Fruit fly (Drosophila melanogaster) whole organism, prepupa: Measurements from ENCODE around the gene ND-23.

ENCODE experiments used
- CG10631 ChIP-seq: fragments of 200-800 bp; sonication (Bioruptor generic); optimal IDR thresholded peaks from 2 replicates; lab custom pipeline; 2016; ENCODE audit warnings: missing biosample characterization, missing genetic modification characterization
- CG11294 ChIP-seq: fragments of 200-800 bp; sonication (Bioruptor generic); IDR thresholded peaks from 2 replicates; pipeline ENCODE4 v1.3.6; 2022; ENCODE audit warnings: missing biosample characterization, missing genetic modification characterization
- CG11762 ChIP-seq: fragments of 200-800 bp; sonication (Bioruptor generic); optimal IDR thresholded peaks from 3 replicates; lab custom pipeline; 2016; ENCODE audit warnings: missing biosample characterization, missing genetic modification characterization; ENCODE audit not compliant: insufficient read depth
- CG11902 ChIP-seq: fragments of 200-800 bp; sonication (Bioruptor generic); optimal IDR thresholded peaks from 3 replicates; lab custom pipeline; 2016; ENCODE audit warnings: missing biosample characterization, missing genetic modification characterization
- CG15336 ChIP-seq: fragments of 200-800 bp; sonication (Bioruptor generic); IDR thresholded peaks from 2 replicates; pipeline ENCODE4 v1.3.6; 2022; ENCODE audit warnings: missing biosample characterization, missing genetic modification characterization
- CG1621 ChIP-seq: fragments of 200-800 bp; sonication (Bioruptor generic); optimal IDR thresholded peaks from 3 replicates; lab custom pipeline; 2018; ENCODE audit warnings: missing biosample characterization, mild to moderate bottlenecking, missing genetic modification characterization
- CG16779 ChIP-seq: fragments of 200-800 bp; sonication (Bioruptor generic); optimal IDR thresholded peaks from 3 replicates; lab custom pipeline; 2017; ENCODE audit warnings: missing biosample characterization, mild to moderate bottlenecking, missing genetic modification characterization
- CG3032 ChIP-seq: fragments of 200-800 bp; optimal IDR thresholded peaks from 2 replicates; lab custom pipeline; 2019; ENCODE audit warnings: missing biosample characterization, mild to moderate bottlenecking, missing genetic modification characterization, moderate library complexity
- CG31627 ChIP-seq: fragments of 200-800 bp; sonication (Bioruptor generic); optimal IDR thresholded peaks from 3 replicates; lab custom pipeline; 2016; ENCODE audit warnings: missing biosample characterization, missing genetic modification characterization
- CG32006 ChIP-seq: fragments of 200-800 bp; sonication (Bioruptor generic); optimal IDR thresholded peaks from 3 replicates; lab custom pipeline; 2017; ENCODE audit warnings: missing biosample characterization, mild to moderate bottlenecking, missing genetic modification characterization
- CG34406 ChIP-seq: fragments of 200-800 bp; sonication (Bioruptor generic); optimal IDR thresholded peaks from 3 replicates; lab custom pipeline; 2016; ENCODE audit warnings: missing biosample characterization, missing genetic modification characterization
- CG3919 ChIP-seq: fragments of 200-800 bp; sonication (Bioruptor generic); optimal IDR thresholded peaks from 3 replicates; lab custom pipeline; 2016; ENCODE audit warnings: missing biosample characterization, missing genetic modification characterization
- CG4318 ChIP-seq: fragments of 200-800 bp; sonication (Bioruptor generic); optimal IDR thresholded peaks from 3 replicates; lab custom pipeline; 2017; ENCODE audit warnings: missing biosample characterization, mild to moderate bottlenecking, missing genetic modification characterization
- CG6163 ChIP-seq: fragments of 200-800 bp; sonication (Bioruptor generic); IDR thresholded peaks from 3 replicates; pipeline ENCODE4 v1.3.6; 2022; ENCODE audit warnings: missing biosample characterization, missing genetic modification characterization
- CG6276 ChIP-seq: fragments of 200-800 bp; sonication (Bioruptor generic); optimal IDR thresholded peaks from 2 replicates; lab custom pipeline; 2017; ENCODE audit warnings: missing biosample characterization, mild to moderate bottlenecking, missing genetic modification characterization
- CG6792 ChIP-seq: fragments of 200-800 bp; sonication (Bioruptor generic); optimal IDR thresholded peaks from 3 replicates; lab custom pipeline; 2016; ENCODE audit warnings: missing biosample characterization, missing genetic modification characterization
- CG6808 ChIP-seq: fragments of 200-800 bp; sonication (Bioruptor generic); optimal IDR thresholded peaks from 3 replicates; lab custom pipeline; 2017; ENCODE audit warnings: missing biosample characterization, missing genetic modification characterization, mild to moderate bottlenecking, moderate library complexity, missing genetic modification reagents
- CG6854 ChIP-seq: fragments of 200-800 bp; sonication (Bioruptor generic); optimal IDR thresholded peaks from 2 replicates; lab custom pipeline; 2017; ENCODE audit warnings: missing biosample characterization, mild to moderate bottlenecking, missing genetic modification characterization
- CG7368 ChIP-seq: fragments of 200-800 bp; sonication (Bioruptor generic); optimal IDR thresholded peaks from 3 replicates; lab custom pipeline; 2016; ENCODE audit warnings: missing biosample characterization, missing genetic modification characterization
- CG8119 ChIP-seq: fragments of 200-800 bp; sonication (Bioruptor generic); IDR thresholded peaks from 3 replicates; pipeline ENCODE4 v1.3.6; 2022; ENCODE audit warnings: missing biosample characterization, missing genetic modification characterization
- CG8319 ChIP-seq: fragments of 200-800 bp; sonication (Bioruptor generic); optimal IDR thresholded peaks from 3 replicates; lab custom pipeline; 2016; ENCODE audit warnings: missing biosample characterization, missing genetic modification characterization
- CG8632 ChIP-seq: fragments of 200-800 bp; sonication (Bioruptor generic); optimal IDR thresholded peaks from 3 replicates; lab custom pipeline; 2016; ENCODE audit warnings: missing biosample characterization, missing genetic modification characterization
- Eip75B ChIP-seq: fragments of 200-800 bp; sonication (Bioruptor generic); optimal IDR thresholded peaks from 3 replicates; lab custom pipeline; 2016; ENCODE audit warnings: missing biosample characterization, missing genetic modification characterization
- Eip78C ChIP-seq: fragments of 200-800 bp; sonication (Bioruptor generic); peaks from one replicate; lab custom pipeline; 2016; ENCODE audit warnings: missing biosample characterization, missing genetic modification characterization
- Eip93F ChIP-seq: fragments of 200-800 bp; sonication (Bioruptor generic); optimal IDR thresholded peaks from 2 replicates; lab custom pipeline; 2016; ENCODE audit warnings: missing biosample characterization, mild to moderate bottlenecking, missing genetic modification characterization
- Ets96B ChIP-seq: fragments of 200-800 bp; optimal IDR thresholded peaks from 2 replicates; lab custom pipeline; 2019; ENCODE audit warnings: missing biosample characterization, mild to moderate bottlenecking, missing genetic modification characterization, moderate library complexity
- Gug ChIP-seq: fragments of 200-800 bp; sonication (Bioruptor generic); IDR thresholded peaks from 2 replicates; pipeline ENCODE4 v1.3.6; 2022; ENCODE audit warnings: missing biosample characterization, missing genetic modification characterization
- Hr38 ChIP-seq: sonication (Bioruptor generic); optimal IDR thresholded peaks from 2 replicates; lab custom pipeline; 2016; ENCODE audit warnings: missing biosample characterization, missing genetic modification characterization
- Hr39 ChIP-seq: fragments of 200-800 bp; sonication (Bioruptor generic); optimal IDR thresholded peaks from 2 replicates; lab custom pipeline; 2016; ENCODE audit warnings: missing biosample characterization, missing genetic modification characterization
- Hr4 ChIP-seq: fragments of 200-800 bp; sonication (Bioruptor generic); optimal IDR thresholded peaks from 3 replicates; lab custom pipeline; 2016; ENCODE audit warnings: missing biosample characterization, missing genetic modification characterization
- OdsH ChIP-seq: fragments of 200-800 bp; sonication (Bioruptor generic); optimal IDR thresholded peaks from 3 replicates; lab custom pipeline; 2016; ENCODE audit warnings: missing biosample characterization, missing genetic modification characterization
- Smox ChIP-seq: fragments of 200-800 bp; sonication (Bioruptor generic); optimal IDR thresholded peaks from 3 replicates; lab custom pipeline; 2016; ENCODE audit warnings: missing biosample characterization, missing genetic modification characterization
- Sox102F ChIP-seq: fragments of 200-800 bp; sonication (Bioruptor generic); optimal IDR thresholded peaks from 2 replicates; lab custom pipeline; 2016; ENCODE audit warnings: missing biosample characterization, mild to moderate bottlenecking, missing genetic modification characterization
- Sox15 ChIP-seq: fragments of 200-800 bp; sonication (Bioruptor generic); optimal IDR thresholded peaks from 3 replicates; lab custom pipeline; 2016; ENCODE audit warnings: missing biosample characterization, missing genetic modification characterization
- achi ChIP-seq: fragments of 200-800 bp; sonication (Bioruptor generic); optimal IDR thresholded peaks from 3 replicates; lab custom pipeline; 2016; ENCODE audit warnings: missing biosample characterization, missing genetic modification characterization
- acj6 ChIP-seq: fragments of 200-800 bp; sonication (Bioruptor generic); optimal IDR thresholded peaks from 3 replicates; lab custom pipeline; 2016; ENCODE audit warnings: missing biosample characterization, missing genetic modification characterization
- cyc ChIP-seq: fragments of 200-800 bp; sonication (Bioruptor generic); optimal IDR thresholded peaks from 3 replicates; lab custom pipeline; 2016; ENCODE audit warnings: missing biosample characterization, missing genetic modification characterization
- dac ChIP-seq: fragments of 200-800 bp; sonication (Bioruptor generic); optimal IDR thresholded peaks from 2 replicates; lab custom pipeline; 2017; ENCODE audit warnings: missing biosample characterization, mild to moderate bottlenecking, missing genetic modification characterization
- dsx ChIP-seq: fragments of 200-800 bp; optimal IDR thresholded peaks from 3 replicates; lab custom pipeline; 2019; ENCODE audit warnings: missing biosample characterization, mild to moderate bottlenecking, missing genetic modification characterization, moderate library complexity; ENCODE audit not compliant: poor library complexity, severe bottlenecking
- eg ChIP-seq: fragments of 200-800 bp; sonication (Bioruptor generic); IDR thresholded peaks from 3 replicates; pipeline ENCODE4 v1.3.6; 2022; ENCODE audit warnings: missing biosample characterization, missing genetic modification characterization
- esn ChIP-seq: fragments of 200-800 bp; sonication (Bioruptor generic); optimal IDR thresholded peaks from 2 replicates; lab custom pipeline; 2016; ENCODE audit warnings: missing biosample characterization, mild to moderate bottlenecking, missing genetic modification characterization, moderate library complexity
- fd59A ChIP-seq: fragments of 200-800 bp; sonication (Bioruptor generic); optimal IDR thresholded peaks from 2 replicates; lab custom pipeline; 2017; ENCODE audit warnings: missing biosample characterization, mild to moderate bottlenecking, missing genetic modification characterization, missing genetic modification reagents
- fkh ChIP-seq: fragments of 200-800 bp; sonication (Bioruptor generic); optimal IDR thresholded peaks from 3 replicates; lab custom pipeline; 2017; ENCODE audit warnings: missing biosample characterization, mild to moderate bottlenecking, missing genetic modification characterization, moderate library complexity
- lz ChIP-seq: fragments of 200-800 bp; sonication (Bioruptor generic); optimal IDR thresholded peaks from 3 replicates; lab custom pipeline; 2016; ENCODE audit warnings: missing biosample characterization, missing genetic modification characterization
- spab ChIP-seq: fragments of 200-800 bp; sonication (Bioruptor generic); optimal IDR thresholded peaks from 2 replicates; lab custom pipeline; 2017; ENCODE audit warnings: missing biosample characterization, mild to moderate bottlenecking, missing genetic modification characterization, missing genetic modification reagents
- ss ChIP-seq, 2 experiments: fragments of 200-800 bp; sonication (Bioruptor generic); optimal IDR thresholded peaks; 2 replicates in 1 of 2; 3 replicates in 1 of 2; lab custom pipeline; 2017 to 2018; ENCODE audit warnings: mild to moderate bottlenecking in 2 of 2, missing biosample characterization in 2 of 2, missing genetic modification characterization in 2 of 2, moderate library complexity in 1 of 2
- svp ChIP-seq: fragments of 200-800 bp; sonication (Bioruptor generic); peaks from one replicate; lab custom pipeline; 2016; ENCODE audit warnings: missing biosample characterization, missing genetic modification characterization
- vri ChIP-seq: fragments of 200-800 bp; sonication (Bioruptor generic); optimal IDR thresholded peaks from 3 replicates; lab custom pipeline; 2016; ENCODE audit warnings: missing biosample characterization, mild to moderate bottlenecking, missing genetic modification characterization

Gene ND-23

DNA sequence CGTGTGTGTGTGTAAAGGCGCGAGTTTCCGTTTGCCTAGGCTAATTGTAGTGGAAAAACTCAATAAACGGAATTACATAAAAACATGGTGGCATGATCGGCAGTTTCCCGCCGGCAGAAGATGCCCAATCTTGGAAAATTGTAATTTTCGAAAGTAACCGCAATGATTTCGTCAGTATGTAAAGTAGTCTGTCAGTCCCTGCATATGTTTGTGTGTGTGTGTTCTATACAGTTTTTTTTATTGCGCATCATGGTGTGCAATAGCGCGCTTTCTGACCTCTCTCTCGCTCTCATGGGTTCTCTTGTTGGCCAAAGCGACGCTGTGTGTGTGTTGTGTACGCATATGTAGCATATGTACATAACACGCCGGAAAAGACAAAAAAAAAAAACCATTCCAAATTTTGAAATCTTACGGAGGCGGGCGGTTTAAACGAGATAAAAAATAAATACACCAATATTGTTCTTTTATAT, 42.6 kb downstream of the ND-23 start (continued):
- TF ChIP-seq CG6276 (GFP tag; lab: Kevin White, UChicago) (no peak), CG31627 (GFP tag; lab: Kevin White, UChicago) (no peak), fd59A (GFP tag; lab: Kevin White, UChicago) (no peak), acj6 (GFP tag; lab: Kevin White, UChicago) (peak; percentile 9), Eip93F (GFP tag; lab: Kevin White, UChicago) (no peak), esn (GFP tag; lab: Kevin White, UChicago) (peak; percentile 40), CG6808 (GFP tag; lab: Kevin White, UChicago) (peak; percentile 33)

DNA sequence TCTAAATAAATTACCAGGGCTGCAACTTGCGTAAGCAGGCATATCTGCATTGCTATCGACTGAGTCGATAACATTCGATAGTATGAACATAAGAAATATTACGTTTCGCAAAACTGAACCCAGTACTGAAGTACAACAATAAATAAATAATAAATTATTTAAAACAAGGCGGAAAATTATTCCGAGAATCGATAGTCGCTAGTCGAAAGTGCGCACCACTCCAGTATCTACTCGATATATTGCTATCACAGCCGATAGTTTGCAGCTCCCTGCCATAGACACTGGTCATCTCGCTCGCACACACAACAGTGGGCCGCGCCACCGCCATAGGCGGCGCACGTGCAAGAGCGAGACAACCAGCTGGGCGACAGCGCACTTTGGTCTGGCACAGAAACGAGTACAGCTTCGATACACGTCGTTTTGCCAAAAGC, 43.5 kb downstream of the ND-23 start, which contains the start of gene nsl1:
Gene nsl1 (plus strand): TSS at position 411 of the 431 bp plus-strand sequence.
- TF ChIP-seq CG8119 (GFP tag; lab: Robert Waterston, UW) (0 out of 3 replicates have a peak, but pooled peaks have one; percentile 30), Eip75B (GFP tag; lab: Kevin White, UChicago) (no peak), OdsH (GFP tag; lab: Kevin White, UChicago) (peak; percentile 42), CG32006 (no peak), CG6854 (peak; percentile 25), CG16779 (tag; lab: Kevin White, UChicago) (peak; percentile 29), vri (peak; percentile 31), Gug (GFP tag; lab: Robert Waterston, UW) (no peak), Eip78C (GFP tag; lab: Kevin White, UChicago) (peak; percentile 74), CG6163 (GFP tag; lab: Robert Waterston, UW) (peak; percentile 51; the same call in 1 of the 3 replicates), svp (GFP tag; lab: Kevin White, UChicago) (peak; percentile 60), CG4318 (no peak), CG6276 (GFP tag; lab: Kevin White, UChicago) (no peak), CG7368 (GFP tag; lab: Kevin White, UChicago) (no peak), CG6808 (GFP tag; lab: Kevin White, UChicago) (peak; percentile 43), Sox102F (GFP tag; lab: Kevin White, UChicago) (peak; percentile 23), Sox15 (GFP tag; lab: Kevin White, UChicago) (no peak), CG8319 (GFP tag; lab: Kevin White, UChicago) (no peak), CG15336 (GFP tag; lab: Robert Waterston, UW) (0 out of 2 replicates have a peak, but pooled peaks have one; percentile 14), CG11294 (no peak), CG31627 (GFP tag; lab: Kevin White, UChicago) (peak; percentile 9), CG3032 (tag; lab: Kevin White, UChicago) (peak; percentile 43), dac (GFP tag; lab: Kevin White, UChicago) (no peak), CG11902 (GFP tag; lab: Kevin White, UChicago) (no peak), CG34406 (GFP tag; lab: Kevin White, UChicago) (no peak), Eip93F (GFP tag; lab: Kevin White, UChicago) (no peak), Hr4 (GFP tag; lab: Kevin White, UChicago) (no peak), Ets96B (tag; lab: Kevin White, UChicago) (no peak), cyc (GFP tag; lab: Kevin White, UChicago) (peak; percentile 24), CG6792 (no peak), fd59A (GFP tag; lab: Kevin White, UChicago) (no peak), CG10631 (GFP tag; lab: Kevin White, UChicago) (no peak), acj6 (GFP tag; lab: Kevin White, UChicago) (peak; percentile 46), achi (peak; percentile 13), CG11762 (no peak), spab (peak; percentile 3), esn (GFP tag; lab: Kevin White, UChicago) (peak; percentile 20), fkh (GFP tag; lab: Kevin White, UChicago) (no peak), CG8632 (no peak), Hr38 (GFP tag; lab: Kevin White, UChicago) (no peak), CG1621 (peak; percentile 69), lz (peak; percentile 15), ss (GFP tag; optimal IDR thresholded peaks at IDR 0.05; lab: Kevin White, UChicago) (peak in 1 of 2 experiments; percentile 49), dsx (peak; percentile 48), eg (GFP tag; lab: Robert Waterston, UW) (peak; percentile 28; the same call in 1 of the 3 replicates), Hr39 (GFP tag; lab: Kevin White, UChicago) (no peak), CG3919 (GFP tag; lab: Kevin White, UChicago) (peak; percentile 50), Smox (peak; percentile 27)
